Fruit fly (Drosophila melanogaster): ENCODE measurements around the gene CG14227.

CG14227 gene

DNA sequence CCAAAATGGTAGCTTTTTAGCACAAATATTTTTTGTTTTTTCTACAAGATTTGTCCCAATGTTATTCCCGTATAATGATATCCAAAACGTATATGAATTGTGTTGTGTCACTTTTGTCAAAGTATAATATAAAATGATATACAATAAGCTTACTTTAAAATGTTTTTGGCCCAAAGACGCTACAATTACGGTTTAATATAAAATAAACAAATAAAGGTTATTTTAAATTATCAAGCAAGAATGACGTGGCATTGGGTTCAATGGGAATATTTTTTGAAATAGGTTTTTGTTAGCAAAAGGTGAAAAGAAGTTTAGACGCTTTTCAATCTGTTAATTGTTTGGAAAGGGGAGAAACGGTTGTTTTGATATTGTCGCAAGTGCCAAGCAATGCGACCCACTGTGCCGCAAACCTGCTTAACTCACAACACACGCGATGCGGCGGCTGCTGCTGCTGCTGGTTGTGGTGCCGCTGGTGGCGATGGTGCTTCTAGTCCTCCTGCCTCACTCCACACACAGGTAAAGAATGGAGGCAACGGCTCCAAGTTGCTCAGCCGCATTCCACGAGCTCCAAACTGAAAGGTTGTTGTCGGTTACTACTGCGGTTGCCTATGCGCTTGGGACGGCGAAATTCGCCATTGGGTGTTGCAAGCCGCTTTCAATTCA lies 25.4 kb downstream of the CG14227 start:
- TF ChIP-seq Hr39 (GFP tag; optimal IDR thresholded peaks at IDR 0.05) = peak; percentile 49
- TF ChIP-seq CG3919 (GFP tag; optimal IDR thresholded peaks at IDR 0.05) = peak; percentile 51
- TF ChIP-seq CG32006 (GFP tag; optimal IDR thresholded peaks at IDR 0.05) = peak; percentile 78
- TF ChIP-seq vri (GFP tag; optimal IDR thresholded peaks at IDR 0.05) = no peak
- no peak for TF ChIP-seq Hr38 (GFP tag; optimal IDR thresholded peaks at IDR 0.05)
- no peak for TF ChIP-seq Eip93F (GFP tag; optimal IDR thresholded peaks at IDR 0.05)
- peak; percentile 47 for TF ChIP-seq achi (GFP tag; optimal IDR thresholded peaks at IDR 0.05)
- TF ChIP-seq salr (GFP tag; optimal IDR thresholded peaks at IDR 0.05) = peak in 1 of 2 experiments; percentile 16
- TF ChIP-seq acj6 (GFP tag; optimal IDR thresholded peaks at IDR 0.05) = no peak
- no peak for TF ChIP-seq fd85E (GFP tag; optimal IDR thresholded peaks at IDR 0.05)
- no peak for TF ChIP-seq CG1621 (tag; optimal IDR thresholded peaks at IDR 0.05)
- peak; percentile 9 for TF ChIP-seq CG7368 (GFP tag; optimal IDR thresholded peaks at IDR 0.05)
- TF ChIP-seq Eip75B (GFP tag; optimal IDR thresholded peaks at IDR 0.05) = peak; percentile 35
- peak; percentile 63 for TF ChIP-seq topi (GFP tag; optimal IDR thresholded peaks at IDR 0.05)
- no peak for TF ChIP-seq CG8632 (GFP tag; optimal IDR thresholded peaks at IDR 0.05)
- peak; percentile 75 for TF ChIP-seq svp (GFP tag)
- no peak for TF ChIP-seq CG10669 (GFP tag; optimal IDR thresholded peaks at IDR 0.05)
- no peak for TF ChIP-seq Gug (GFP tag; IDR thresholded peaks at IDR 0.05)
- peak; percentile 69 for TF ChIP-seq CG6808 (GFP tag; optimal IDR thresholded peaks at IDR 0.05)
- peak; percentile 55 for TF ChIP-seq pdm3 (GFP tag; optimal IDR thresholded peaks at IDR 0.05)
- TF ChIP-seq esn (GFP tag; optimal IDR thresholded peaks at IDR 0.05) = peak; percentile 66
- TF ChIP-seq spab (GFP tag; optimal IDR thresholded peaks at IDR 0.05) = peak; percentile 34
- TF ChIP-seq Sox102F (GFP tag; optimal IDR thresholded peaks at IDR 0.05) = peak; percentile 45
- TF ChIP-seq CG6854 (GFP tag; optimal IDR thresholded peaks at IDR 0.05) = no peak
- TF ChIP-seq fkh (GFP tag; optimal IDR thresholded peaks at IDR 0.05) = no peak
- peak; percentile 64 for TF ChIP-seq CG6276 (GFP tag; optimal IDR thresholded peaks at IDR 0.05)
- TF ChIP-seq CG34406 (GFP tag; optimal IDR thresholded peaks at IDR 0.05) = peak; percentile 44
- TF ChIP-seq eg (GFP tag; IDR thresholded peaks at IDR 0.05) = peak; percentile 10; the same call in 1 of the 3 replicates
- TF ChIP-seq CG6792 (GFP tag; optimal IDR thresholded peaks at IDR 0.05) = peak; percentile 50
- TF ChIP-seq Ets96B (tag; optimal IDR thresholded peaks at IDR 0.05) = peak; percentile 46
- peak; percentile 64 for TF ChIP-seq Met (GFP tag; optimal IDR thresholded peaks at IDR 0.05)
- TF ChIP-seq CG8119 (GFP tag; IDR thresholded peaks at IDR 0.05) = no peak
- TF ChIP-seq Sox15 (GFP tag; optimal IDR thresholded peaks at IDR 0.05) = no peak
- TF ChIP-seq Smox (GFP tag; optimal IDR thresholded peaks at IDR 0.05) = peak; percentile 71
- TF ChIP-seq CG3032 (tag; optimal IDR thresholded peaks at IDR 0.05) = peak; percentile 50
- TF ChIP-seq Sox14 (GFP tag; optimal IDR thresholded peaks at IDR 0.05) = no peak
- TF ChIP-seq OdsH (GFP tag; optimal IDR thresholded peaks at IDR 0.05) = peak; percentile 43
- TF ChIP-seq Lpt (GFP tag; optimal IDR thresholded peaks at IDR 0.05) = no peak
- 0 out of 3 replicates have a peak, but pooled peaks have one; percentile 26 for TF ChIP-seq CG6163 (GFP tag; IDR thresholded peaks at IDR 0.05)
- peak; percentile 12 for TF ChIP-seq Blimp-1 (GFP tag; optimal IDR thresholded peaks at IDR 0.05)
- TF ChIP-seq CG15336 (GFP tag; IDR thresholded peaks at IDR 0.05) = no peak
- peak; percentile 63 for TF ChIP-seq net (GFP tag; optimal IDR thresholded peaks at IDR 0.05)
- TF ChIP-seq Eip78C (GFP tag) = peak; percentile 91
- no peak for TF ChIP-seq CG8319 (GFP tag; optimal IDR thresholded peaks at IDR 0.05)
- TF ChIP-seq cyc (GFP tag; optimal IDR thresholded peaks at IDR 0.05) = peak; percentile 24
- no peak for TF ChIP-seq CG16779 (tag; optimal IDR thresholded peaks at IDR 0.05)
- TF ChIP-seq CG11902 (GFP tag; optimal IDR thresholded peaks at IDR 0.05) = no peak
- no peak for TF ChIP-seq Ets21C (GFP tag; optimal IDR thresholded peaks at IDR 0.05)
- TF ChIP-seq CG31627 (GFP tag; optimal IDR thresholded peaks at IDR 0.05) = peak; percentile 7
- peak; percentile 55 for TF ChIP-seq fd59A (GFP tag; optimal IDR thresholded peaks at IDR 0.05)
- peak; percentile 28 for TF ChIP-seq CG11762 (GFP tag; optimal IDR thresholded peaks at IDR 0.05; ENCODE audit: insufficient read depth)
- TF ChIP-seq CG9139 (GFP tag; optimal IDR thresholded peaks at IDR 0.05) = peak; percentile 4
